Fruit fly (Drosophila melanogaster) whole organism, embryonic: Measurements from ENCODE around the gene CG2901.
A peak's percentile ranks its signal among the peaks of the same experiment; 100 is the strongest.

Source experiments
- BtbVII ChIP-seq: fragments of 200-800 bp; sonication (Bioruptor generic); optimal IDR thresholded peaks from 3 replicates; lab custom pipeline; 2017; ENCODE audit warnings: missing biosample characterization, mild to moderate bottlenecking, missing genetic modification characterization
- CG10321 ChIP-seq: fragments of 200-800 bp; sonication (Bioruptor generic); IDR thresholded peaks from 2 replicates; pipeline ENCODE4 v1.3.6; 2022; ENCODE audit warnings: missing biosample characterization, missing genetic modification characterization
- CG11504 ChIP-seq: fragments of 200-800 bp; sonication (Bioruptor generic); optimal IDR thresholded peaks from 3 replicates; lab custom pipeline; 2019; ENCODE audit warnings: missing biosample characterization, mild to moderate bottlenecking, missing genetic modification characterization, moderate library complexity
- CG12104 ChIP-seq: fragments of 200-800 bp; sonication (Bioruptor generic); optimal IDR thresholded peaks from 3 replicates; lab custom pipeline; 2016; ENCODE audit warnings: missing biosample characterization, missing genetic modification characterization
- CG13287 ChIP-seq: fragments of 200-800 bp; sonication (Bioruptor generic); IDR thresholded peaks from 2 replicates; pipeline ENCODE4 v1.3.6; 2022; ENCODE audit warnings: missing biosample characterization, missing genetic modification characterization; ENCODE audit not compliant: partially characterized antibody
- CG15514 ChIP-seq: fragments of 200-800 bp; sonication (Bioruptor generic); optimal IDR thresholded peaks from 3 replicates; lab custom pipeline; 2017; ENCODE audit warnings: missing biosample characterization, missing genetic modification characterization, mild to moderate bottlenecking, moderate library complexity, missing genetic modification reagents
- CG17359 ChIP-seq: fragments of 200-800 bp; sonication (Bioruptor generic); optimal IDR thresholded peaks from 3 replicates; lab custom pipeline; 2018; ENCODE audit warnings: missing biosample characterization, mild to moderate bottlenecking, missing genetic modification characterization, moderate library complexity
- CG2120 ChIP-seq: fragments of 200-800 bp; sonication (Bioruptor generic); optimal IDR thresholded peaks from 3 replicates; lab custom pipeline; 2016; ENCODE audit warnings: missing biosample characterization, missing genetic modification characterization
- CG2712 ChIP-seq: fragments of 200-800 bp; optimal IDR thresholded peaks from 3 replicates; lab custom pipeline; 2019; ENCODE audit warnings: missing biosample characterization, mild to moderate bottlenecking, missing genetic modification characterization, moderate library complexity
- CG2889 ChIP-seq: fragments of 200-800 bp; sonication (Bioruptor generic); IDR thresholded peaks from 3 replicates; pipeline ENCODE4 v1.3.6; 2022; ENCODE audit warnings: missing biosample characterization, missing genetic modification characterization
- CG31441 ChIP-seq: fragments of 200-800 bp; sonication (Bioruptor generic); IDR thresholded peaks from 2 replicates; pipeline ENCODE4 v1.3.6; 2022; ENCODE audit warnings: missing biosample characterization, missing genetic modification characterization
- CG32532 ChIP-seq: fragments of 200-800 bp; sonication (Bioruptor generic); IDR thresholded peaks from 2 replicates; pipeline ENCODE4 v1.3.6; 2022; ENCODE audit warnings: missing biosample characterization, missing genetic modification characterization
- CG4328 ChIP-seq: fragments of 200-800 bp; sonication (Bioruptor generic); optimal IDR thresholded peaks from 3 replicates; lab custom pipeline; 2017; ENCODE audit warnings: missing biosample characterization, missing genetic modification reagents, missing genetic modification characterization
- CG4360 ChIP-seq: fragments of 200-800 bp; sonication (Bioruptor generic); IDR thresholded peaks from 2 replicates; pipeline ENCODE4 v1.3.6; 2022; ENCODE audit warnings: missing biosample characterization, missing genetic modification characterization
- CG4404 ChIP-seq: fragments of 200-800 bp; sonication (Bioruptor generic); IDR thresholded peaks from 2 replicates; pipeline ENCODE4 v1.3.6; 2022; ENCODE audit warnings: missing biosample characterization, missing genetic modification characterization
- CG6854 ChIP-seq: fragments of 200-800 bp; sonication (Bioruptor generic); optimal IDR thresholded peaks from 3 replicates; lab custom pipeline; 2017; ENCODE audit warnings: missing biosample characterization, mild to moderate bottlenecking, missing genetic modification characterization
- CG9932 ChIP-seq: fragments of 200-800 bp; sonication (Bioruptor generic); IDR thresholded peaks from 2 replicates; pipeline ENCODE4 v1.3.6; 2022; ENCODE audit warnings: missing biosample characterization, missing genetic modification characterization
- Dad ChIP-seq: fragments of 200-800 bp; sonication (Bioruptor generic); optimal IDR thresholded peaks from 3 replicates; lab custom pipeline; 2016; ENCODE audit warnings: missing biosample characterization, missing genetic modification characterization
- Dip2 ChIP-seq: fragments of 200-800 bp; sonication (Bioruptor generic); IDR thresholded peaks from 2 replicates; pipeline ENCODE4 v1.3.6; 2022; ENCODE audit warnings: missing biosample characterization, missing genetic modification characterization
- Dp ChIP-seq: fragments of 200-800 bp; sonication (Bioruptor generic); optimal IDR thresholded peaks from 2 replicates; lab custom pipeline; 2018; ENCODE audit warnings: missing biosample characterization, mild to moderate bottlenecking, missing genetic modification characterization, moderate library complexity
- Ets97D ChIP-seq: fragments of 200-800 bp; sonication (Bioruptor generic); optimal IDR thresholded peaks from 3 replicates; lab custom pipeline; 2016; ENCODE audit warnings: missing biosample characterization, missing genetic modification characterization
- GATAe ChIP-seq: fragments of 200-800 bp; sonication (Bioruptor generic); conservative IDR thresholded peaks from 2 replicates; pipeline ENCODE4 v1.3.6; 2022; ENCODE audit warnings: missing biosample characterization, missing genetic modification characterization
- Gug ChIP-seq: fragments of 200-800 bp; sonication (Bioruptor generic); IDR thresholded peaks from 4 replicates; pipeline ENCODE4 v1.3.6; 2022; ENCODE audit warnings: missing biosample characterization, missing genetic modification characterization
- Hr51 ChIP-seq, 2 experiments: fragments of 200-800 bp; sonication (Bioruptor generic); optimal IDR thresholded peaks; 2 replicates in 1 of 2; 3 replicates in 1 of 2; lab custom pipeline; 2016 to 2018; ENCODE audit warnings: missing biosample characterization in 2 of 2, missing genetic modification characterization in 2 of 2, mild to moderate bottlenecking in 1 of 2, moderate library complexity in 1 of 2
- MESR4 ChIP-seq: fragments of 200-800 bp; sonication (Bioruptor generic); optimal IDR thresholded peaks from 2 replicates; lab custom pipeline; 2018; ENCODE audit warnings: missing biosample characterization, mild to moderate bottlenecking, missing genetic modification characterization, moderate library complexity
- Mad ChIP-seq: fragments of 200-800 bp; sonication (Bioruptor generic); optimal IDR thresholded peaks from 2 replicates; lab custom pipeline; 2016; ENCODE audit warnings: missing biosample characterization, missing genetic modification characterization
- Nf-YB ChIP-seq: fragments of 200-800 bp; sonication (Bioruptor generic); optimal IDR thresholded peaks from 3 replicates; lab custom pipeline; 2019; ENCODE audit warnings: missing biosample characterization, mild to moderate bottlenecking, missing genetic modification characterization, moderate library complexity
- Sox100B ChIP-seq: fragments of 200-800 bp; sonication (Bioruptor generic); optimal IDR thresholded peaks from 3 replicates; lab custom pipeline; 2018; ENCODE audit warnings: missing biosample characterization, mild to moderate bottlenecking, missing genetic modification characterization
- Sry-δ ChIP-seq: fragments of 200-800 bp; sonication (Bioruptor generic); optimal IDR thresholded peaks from 2 replicates; lab custom pipeline; 2016; ENCODE audit warnings: missing biosample characterization, missing genetic modification characterization
- Usf ChIP-seq: fragments of 200-800 bp; sonication (Bioruptor generic); optimal IDR thresholded peaks from 2 replicates; lab custom pipeline; 2017; ENCODE audit warnings: missing genotype, missing biosample characterization, missing genetic modification characterization
- Xbp1 ChIP-seq: fragments of 200-800 bp; sonication (Bioruptor generic); optimal IDR thresholded peaks from 3 replicates; lab custom pipeline; 2016; ENCODE audit warnings: missing biosample characterization, mild to moderate bottlenecking, missing genetic modification characterization
- amos ChIP-seq: fragments of 200-800 bp; sonication (Bioruptor generic); IDR thresholded peaks from 2 replicates; pipeline ENCODE4 v1.3.6; 2022; ENCODE audit warnings: missing biosample characterization, missing genetic modification characterization; ENCODE audit not compliant: partially characterized antibody
- ap ChIP-seq: fragments of 200-800 bp; sonication (Bioruptor generic); IDR thresholded peaks from 2 replicates; pipeline ENCODE4 v1.3.6; 2022; ENCODE audit warnings: missing biosample characterization, missing genetic modification characterization
- bowl ChIP-seq: fragments of 200-800 bp; sonication (Bioruptor generic); IDR thresholded peaks from 2 replicates; pipeline ENCODE4 v1.3.6; 2022; ENCODE audit warnings: missing biosample characterization, missing genetic modification characterization
- bsh ChIP-seq, 2 experiments: fragments of 200-800 bp; sonication (Bioruptor generic); optimal IDR thresholded peaks; 2 replicates each; lab custom pipeline; 2017 to 2018; ENCODE audit warnings: mild to moderate bottlenecking in 2 of 2, missing biosample characterization in 2 of 2, missing genetic modification characterization in 2 of 2, moderate library complexity in 1 of 2
- cad ChIP-seq: fragments of >200 bp; optimal IDR thresholded peaks from 2 replicates; lab custom pipeline; 2017; ENCODE audit warnings: missing biosample characterization, missing genetic modification characterization
- cas ChIP-seq: fragments of 200-800 bp; sonication (Bioruptor generic); IDR thresholded peaks from 2 replicates; pipeline ENCODE4 v1.3.6; 2022; ENCODE audit warnings: missing biosample characterization, missing genetic modification characterization
- crc ChIP-seq: fragments of 200-800 bp; sonication (Bioruptor generic); optimal IDR thresholded peaks from 2 replicates; lab custom pipeline; 2016; ENCODE audit warnings: missing biosample characterization, missing genetic modification characterization
- dm ChIP-seq: fragments of 200-800 bp; sonication (Bioruptor generic); optimal IDR thresholded peaks from 3 replicates; lab custom pipeline; 2016; ENCODE audit warnings: missing biosample characterization, missing genetic modification characterization
- ems ChIP-seq: fragments of 200-800 bp; sonication (Bioruptor generic); optimal IDR thresholded peaks from 3 replicates; lab custom pipeline; 2016; ENCODE audit warnings: missing biosample characterization, missing genetic modification characterization
- exex ChIP-seq: fragments of 200-800 bp; sonication (Bioruptor generic); optimal IDR thresholded peaks from 4 replicates; lab custom pipeline; 2018; ENCODE audit warnings: missing biosample characterization, mild to moderate bottlenecking, missing genetic modification characterization, moderate library complexity
- eyg ChIP-seq: fragments of 200-800 bp; sonication (Bioruptor generic); optimal IDR thresholded peaks from 3 replicates; lab custom pipeline; 2016; ENCODE audit warnings: missing biosample characterization, missing genetic modification characterization
- gcm ChIP-seq: fragments of 200-800 bp; sonication (Bioruptor generic); optimal IDR thresholded peaks from 2 replicates; lab custom pipeline; 2019; ENCODE audit warnings: missing biosample characterization, mild to moderate bottlenecking, missing genetic modification characterization, moderate library complexity
- her ChIP-seq: fragments of 200-800 bp; sonication (Bioruptor generic); optimal IDR thresholded peaks from 2 replicates; lab custom pipeline; 2016; ENCODE audit warnings: missing biosample characterization, missing genetic modification characterization
- jigr1 ChIP-seq: fragments of 200-800 bp; sonication (Bioruptor generic); IDR thresholded peaks from 3 replicates; pipeline ENCODE4 v1.3.6; 2022; ENCODE audit warnings: missing biosample characterization, missing genetic modification characterization
- p53 ChIP-seq: fragments of 200-800 bp; sonication (Bioruptor generic); optimal IDR thresholded peaks from 2 replicates; lab custom pipeline; 2016; ENCODE audit warnings: missing biosample characterization, missing genetic modification characterization
- phol ChIP-seq: fragments of 200-800 bp; sonication (Bioruptor generic); optimal IDR thresholded peaks from 3 replicates; lab custom pipeline; 2018; ENCODE audit warnings: missing biosample characterization, mild to moderate bottlenecking, missing genetic modification characterization, moderate library complexity
- sima ChIP-seq: fragments of 200-800 bp; sonication (Bioruptor generic); optimal IDR thresholded peaks from 2 replicates; lab custom pipeline; 2016; ENCODE audit warnings: missing biosample characterization, missing genetic modification characterization
- sug ChIP-seq: fragments of 200-800 bp; optimal IDR thresholded peaks from 2 replicates; lab custom pipeline; 2019; ENCODE audit warnings: missing biosample characterization, mild to moderate bottlenecking, missing genetic modification characterization, moderate library complexity
- unc-4 ChIP-seq: fragments of 200-800 bp; sonication (Bioruptor generic); IDR thresholded peaks from 2 replicates; pipeline ENCODE4 v1.3.6; 2022; ENCODE audit warnings: missing biosample characterization, missing genetic modification characterization; ENCODE audit not compliant: partially characterized antibody
- vvl ChIP-seq: fragments of 200-800 bp; sonication (Bioruptor generic); IDR thresholded peaks from 2 replicates; pipeline ENCODE4 v1.3.6; 2022; ENCODE audit warnings: missing biosample characterization, missing genetic modification characterization

The CG2901 gene

DNA sequence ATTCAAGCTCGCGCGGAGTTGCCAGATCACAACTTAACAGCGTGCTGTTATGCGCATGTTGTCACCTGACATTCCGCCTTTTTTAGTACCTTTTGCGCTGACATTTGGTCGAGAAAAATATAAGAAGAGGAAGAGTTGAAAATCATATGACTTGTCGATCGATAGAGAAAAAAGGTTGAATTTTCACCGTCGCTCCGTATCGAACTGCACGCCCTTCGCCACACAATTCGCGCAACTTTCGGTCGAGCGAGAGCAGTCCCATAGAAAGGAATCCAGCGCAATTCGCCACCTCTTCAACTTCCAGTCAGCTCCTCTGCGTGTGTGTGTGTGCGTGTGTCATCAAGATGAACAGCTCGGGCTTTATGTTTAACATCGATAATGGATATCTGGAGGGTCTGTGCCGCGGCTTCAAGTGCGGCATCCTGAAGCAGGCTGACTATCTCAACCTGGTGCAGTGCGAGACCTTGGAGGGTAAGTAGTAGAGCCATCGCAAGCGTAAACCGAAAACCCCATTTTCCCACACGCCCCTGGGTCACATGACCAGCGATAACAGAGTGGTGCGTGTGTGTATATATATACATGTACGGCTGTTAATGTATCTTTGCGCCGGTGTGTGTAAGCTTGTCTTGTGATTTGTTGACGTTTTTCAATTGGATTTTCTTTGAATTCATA is 52.8 kb downstream of the CG2901 start, which contains the start of gene VhaAC39-1 (continued):
- TF ChIP-seq exex (tag; lab: Kevin White, UChicago) (no peak), unc-4 (GFP tag; lab: Robert Waterston, UW) (no peak), ap (no peak), Hr51 (GFP tag; optimal IDR thresholded peaks at IDR 0.05; lab: Kevin White, UChicago) (no peak), Dip2 (no peak), MESR4 (GFP tag; lab: Kevin White, UChicago) (peak; percentile 92), Sry-δ (GFP tag; lab: Kevin White, UChicago) (no peak), bsh (GFP tag; optimal IDR thresholded peaks at IDR 0.05; lab: Kevin White, UChicago) (no peak), Usf (GFP tag; lab: Kevin White, UChicago) (peak; percentile 43), crc (GFP tag; lab: Kevin White, UChicago) (no peak), p53 (GFP tag; lab: Kevin White, UChicago) (no peak), CG31441 (GFP tag; lab: Robert Waterston, UW) (no peak), Dp (GFP tag; lab: Kevin White, UChicago) (peak; percentile 45), Ets97D (GFP tag; lab: Kevin White, UChicago) (peak; percentile 40), dm (GFP tag; lab: Kevin White, UChicago) (no peak), CG12104 (GFP tag; lab: Kevin White, UChicago) (no peak), CG2889 (GFP tag; lab: Robert Waterston, UW) (no peak), Nf-YB (no peak), Dad (GFP tag; lab: Kevin White, UChicago) (no peak), gcm (no peak), Xbp1 (GFP tag; lab: Kevin White, UChicago) (no peak), eyg (GFP tag; lab: Kevin White, UChicago) (no peak), CG11504 (tag; lab: Kevin White, UChicago) (no peak), CG4404 (no peak), BtbVII (GFP tag; lab: Kevin White, UChicago) (no peak), CG4328 (GFP tag; lab: Kevin White, UChicago) (no peak), vvl (GFP tag; lab: Robert Waterston, UW) (no peak), cad (GFP tag; lab: Kevin White, UChicago) (no peak), cas (GFP tag; lab: Robert Waterston, UW) (no peak), CG2712 (tag; lab: Kevin White, UChicago) (no peak), CG2120 (GFP tag; lab: Kevin White, UChicago) (no peak), sug (tag; lab: Kevin White, UChicago) (peak; percentile 1), ems (GFP tag; lab: Kevin White, UChicago) (no peak), her (GFP tag; lab: Kevin White, UChicago) (no peak), CG17359 (no peak), Sox100B (no peak), CG10321 (GFP tag; lab: Robert Waterston, UW) (no peak), Gug (GFP tag; lab: Robert Waterston, UW) (no peak), amos (GFP tag; lab: Robert Waterston, UW) (no peak), CG15514 (GFP tag; lab: Kevin White, UChicago) (no peak), GATAe (no peak), Mad (GFP tag; lab: Kevin White, UChicago) (no peak), CG32532 (GFP tag; lab: Robert Waterston, UW) (no peak), phol (tag; lab: Kevin White, UChicago) (peak; percentile 25), CG13287 (GFP tag; lab: Robert Waterston, UW) (peak; percentile 23; the same call in 1 of the 2 replicates), CG6854 (no peak), sima (GFP tag; lab: Kevin White, UChicago) (no peak), CG9932 (no peak), jigr1 (GFP tag; lab: Robert Waterston, UW) (no peak), CG4360 (GFP tag; lab: Robert Waterston, UW) (no peak), bowl (no peak)
